Worm (Caenorhabditis elegans): ENCODE results near the gene chtb-2.

Gene chtb-2

ce11 chrIII:6482918-6483317 is at the start of gene chtb-2:
Gene chtb-2, plus strand, starts transcription at chrIII:6483218.
- TF ChIP-seq ztf-11 (tag; optimal IDR thresholded peaks at IDR 0.05), result no peak
- TF ChIP-seq lsy-12 (tag; optimal IDR thresholded peaks at IDR 0.05), result no peak
- TF ChIP-seq aly-2 (tag; optimal IDR thresholded peaks at IDR 0.05), result no peak
- TF ChIP-seq unc-39 (tag; optimal IDR thresholded peaks at IDR 0.05), result no peak

- no peak for TF ChIP-seq ceh-28 (tag; optimal IDR thresholded peaks at IDR 0.05)
- no peak for TF ChIP-seq sea-2 (GFP tag; optimal IDR thresholded peaks at IDR 0.05)
- no peak for TF ChIP-seq ceh-16 (tag; optimal IDR thresholded peaks at IDR 0.05)
- no peak for TF ChIP-seq daf-12 (tag; optimal IDR thresholded peaks at IDR 0.05)
- no peak for TF ChIP-seq hmg-11 (tag; optimal IDR thresholded peaks at IDR 0.05)
- TF ChIP-seq nhr-67 (tag; optimal IDR thresholded peaks at IDR 0.05), result no peak
- TF ChIP-seq nhr-28 (tag; optimal IDR thresholded peaks at IDR 0.05), result no peak
- TF ChIP-seq mml-1 (tag; optimal IDR thresholded peaks at IDR 0.05), result no peak
- TF ChIP-seq zag-1 (tag; optimal IDR thresholded peaks at IDR 0.05), result no peak
- TF ChIP-seq lin-39 (tag; optimal IDR thresholded peaks at IDR 0.05), result no peak
- no peak for TF ChIP-seq unc-62 (GFP tag; optimal IDR thresholded peaks at IDR 0.05)
- TF ChIP-seq elt-3 (tag; optimal IDR thresholded peaks at IDR 0.05), result no peak
- TF ChIP-seq skn-1 (tag; optimal IDR thresholded peaks at IDR 0.05), result no peak
- TF ChIP-seq nfya-1 (tag; optimal IDR thresholded peaks at IDR 0.05; ENCODE audit: insufficient read depth), result no peak
- TF ChIP-seq tbx-2 (tag; optimal IDR thresholded peaks at IDR 0.05), result no peak
- no peak for TF ChIP-seq nhr-25 (tag; optimal IDR thresholded peaks at IDR 0.05)
Observed at ce11 chrIII:6436308-6436707, 46.7 kb upstream of the chtb-2 start, which contains the start of gene C05D11.1. Gene C05D11.1, plus strand, starts transcription at chrIII:6436608.

- TF ChIP-seq mdl-1 (tag; optimal IDR thresholded peaks at IDR 0.05) (no peak), eor-1 (tag; optimal IDR thresholded peaks at IDR 0.05) (no peak), fos-1 (tag; optimal IDR thresholded peaks at IDR 0.05) (no peak), hmg-11 (tag; optimal IDR thresholded peaks at IDR 0.05) (no peak), elt-3 (tag; optimal IDR thresholded peaks at IDR 0.05) (no peak), ama-1 (optimal IDR thresholded peaks at IDR 0.05) (no peak), ceh-28 (tag; optimal IDR thresholded peaks at IDR 0.05) (no peak), ceh-9 (tag; optimal IDR thresholded peaks at IDR 0.05) (no peak), egl-27 (tag; optimal IDR thresholded peaks at IDR 0.05) (no peak), skn-1 (tag; optimal IDR thresholded peaks at IDR 0.05) (no peak), tbx-2 (tag; optimal IDR thresholded peaks at IDR 0.05) (no peak), nhr-28 (tag; optimal IDR thresholded peaks at IDR 0.05) (no peak), nhr-23 (tag; optimal IDR thresholded peaks at IDR 0.05) (no peak), lin-15B (tag; optimal IDR thresholded peaks at IDR 0.05) (no peak), daf-12 (tag; optimal IDR thresholded peaks at IDR 0.05) (no peak), elt-2 (tag; optimal IDR thresholded peaks at IDR 0.05) (no peak), nhr-77 (tag; optimal IDR thresholded peaks at IDR 0.05) (no peak)
Observed at ce11 chrIII:6439854-6440253, 43.2 kb upstream of the chtb-2 start.

- TF ChIP-seq zag-1 (tag; optimal IDR thresholded peaks at IDR 0.05) (no peak), ceh-16 (tag; optimal IDR thresholded peaks at IDR 0.05) (no peak), fos-1 (tag; optimal IDR thresholded peaks at IDR 0.05) (no peak), ama-1 (optimal IDR thresholded peaks at IDR 0.05) (peak; percentile 22), pqm-1 (tag; optimal IDR thresholded peaks at IDR 0.05) (peak; percentile 67), nhr-67 (tag; optimal IDR thresholded peaks at IDR 0.05) (no peak), egl-27 (tag; optimal IDR thresholded peaks at IDR 0.05) (no peak), ceh-28 (tag; optimal IDR thresholded peaks at IDR 0.05) (peak; percentile 15), pha-4 (tag; optimal IDR thresholded peaks at IDR 0.05) (peak; percentile 48), elt-2 (tag; optimal IDR thresholded peaks at IDR 0.05) (peak; percentile 84), lin-15B (tag; optimal IDR thresholded peaks at IDR 0.05) (peak; percentile 16), ztf-11 (tag; optimal IDR thresholded peaks at IDR 0.05) (no peak), nhr-28 (tag; optimal IDR thresholded peaks at IDR 0.05) (no peak), egl-5 (tag; optimal IDR thresholded peaks at IDR 0.05) (no peak), nhr-23 (tag; optimal IDR thresholded peaks at IDR 0.05) (no peak), hmg-11 (tag; optimal IDR thresholded peaks at IDR 0.05) (no peak), jun-1 (tag; optimal IDR thresholded peaks at IDR 0.05) (no peak), nhr-12 (tag; optimal IDR thresholded peaks at IDR 0.05) (no peak), elt-1 (tag; optimal IDR thresholded peaks at IDR 0.05) (no peak)
Observed at ce11 chrIII:6442305-6443125, 40.5 kb upstream of the chtb-2 start, which contains the start of gene mel-32. Gene mel-32, minus strand, starts transcription at chrIII:6443000.
